Fruit fly (Drosophila melanogaster) whole organism, embryonic: ENCODE measurements around the gene Gs1l.

Source experiments
- B-H2 ChIP-seq: fragments of 200-800 bp; sonication (Bioruptor generic); optimal IDR thresholded peaks from 2 replicates; lab custom pipeline; 2018; ENCODE audit warnings: missing biosample characterization, mild to moderate bottlenecking, missing genetic modification characterization
- CG10267 ChIP-seq: fragments of 200-800 bp; sonication (Bioruptor generic); optimal IDR thresholded peaks from 2 replicates; lab custom pipeline; 2018; ENCODE audit warnings: missing biosample characterization, mild to moderate bottlenecking, missing genetic modification characterization, moderate library complexity
- CG10366 ChIP-seq: fragments of 200-800 bp; sonication (Bioruptor generic); IDR thresholded peaks from 2 replicates; pipeline ENCODE4 v1.3.6; 2022; ENCODE audit warnings: missing biosample characterization, missing genetic modification characterization
- CG14710 ChIP-seq: fragments of 200-800 bp; sonication (Bioruptor generic); optimal IDR thresholded peaks from 3 replicates; lab custom pipeline; 2019; ENCODE audit warnings: missing biosample characterization, mild to moderate bottlenecking, missing genetic modification characterization, moderate library complexity
- CG1529 ChIP-seq: fragments of 200-800 bp; sonication (Bioruptor generic); optimal IDR thresholded peaks from 3 replicates; lab custom pipeline; 2018; ENCODE audit warnings: missing biosample characterization, missing genetic modification characterization
- CG16779 ChIP-seq: fragments of 200-800 bp; sonication (Bioruptor generic); IDR thresholded peaks from 2 replicates; pipeline ENCODE4 v1.3.6; 2022; ENCODE audit warnings: missing biosample characterization, missing genetic modification characterization
- CG16863 ChIP-seq: fragments of 200-800 bp; sonication (Bioruptor generic); optimal IDR thresholded peaks from 3 replicates; lab custom pipeline; 2016; ENCODE audit warnings: missing biosample characterization, missing genetic modification characterization
- CG17385 ChIP-seq: fragments of 200-800 bp; sonication (Bioruptor generic); optimal IDR thresholded peaks from 3 replicates; lab custom pipeline; 2018; ENCODE audit warnings: missing biosample characterization, mild to moderate bottlenecking, missing genetic modification characterization
- CG1792 ChIP-seq: fragments of 200-800 bp; sonication (Bioruptor generic); optimal IDR thresholded peaks from 2 replicates; lab custom pipeline; 2016; ENCODE audit warnings: missing biosample characterization, missing genetic modification characterization
- CG2116 ChIP-seq: fragments of 200-800 bp; sonication (Bioruptor generic); optimal IDR thresholded peaks from 3 replicates; lab custom pipeline; 2018; ENCODE audit warnings: missing biosample characterization, mild to moderate bottlenecking, missing genetic modification characterization
- CG2129 ChIP-seq: fragments of 200-800 bp; sonication (Bioruptor generic); IDR thresholded peaks from 2 replicates; pipeline ENCODE4 v1.3.6; 2022; ENCODE audit warnings: missing biosample characterization, missing genetic modification characterization; ENCODE audit not compliant: partially characterized antibody
- CG34224 ChIP-seq: fragments of 200-800 bp; sonication (Bioruptor generic); IDR thresholded peaks from 3 replicates; pipeline ENCODE4 v1.3.6; 2022; ENCODE audit warnings: missing biosample characterization, missing genetic modification characterization; ENCODE audit not compliant: partially characterized antibody
- CG43689 ChIP-seq: fragments of 200-800 bp; sonication (Bioruptor generic); IDR thresholded peaks from 2 replicates; pipeline ENCODE4 v1.3.6; 2022; ENCODE audit warnings: missing biosample characterization, missing genetic modification characterization
- CG4854 ChIP-seq: fragments of 200-800 bp; sonication (Bioruptor generic); optimal IDR thresholded peaks from 2 replicates; lab custom pipeline; 2016; ENCODE audit warnings: missing biosample characterization, missing genetic modification characterization, inconsistent platforms
- CG5953 ChIP-seq: fragments of 200-800 bp; sonication (Bioruptor generic); IDR thresholded peaks from 2 replicates; pipeline ENCODE4 v1.3.6; 2022; ENCODE audit warnings: missing biosample characterization, missing genetic modification characterization
- CG6175 ChIP-seq: fragments of 200-800 bp; sonication (Bioruptor generic); IDR thresholded peaks from 3 replicates; pipeline ENCODE4 v1.3.6; 2022; ENCODE audit warnings: missing biosample characterization, missing genetic modification characterization
- CG6791 ChIP-seq: fragments of 200-800 bp; sonication (Bioruptor generic); IDR thresholded peaks from 3 replicates; pipeline ENCODE4 v1.3.6; 2022; ENCODE audit warnings: missing biosample characterization, missing genetic modification characterization; ENCODE audit not compliant: partially characterized antibody
- CG7556 ChIP-seq: fragments of 200-800 bp; sonication (Bioruptor generic); optimal IDR thresholded peaks from 2 replicates; lab custom pipeline; 2017; ENCODE audit warnings: missing biosample characterization, mild to moderate bottlenecking, missing genetic modification characterization
- Dad ChIP-seq: fragments of 200-800 bp; sonication (Bioruptor generic); optimal IDR thresholded peaks from 3 replicates; lab custom pipeline; 2016; ENCODE audit warnings: missing biosample characterization, missing genetic modification characterization
- Dbx ChIP-seq: fragments of 200-800 bp; sonication (Bioruptor generic); IDR thresholded peaks from 3 replicates; pipeline ENCODE4 v1.3.6; 2022; ENCODE audit warnings: missing biosample characterization, missing genetic modification characterization
- Dek ChIP-seq: fragments of 200-800 bp; sonication (Bioruptor generic); optimal IDR thresholded peaks from 3 replicates; lab custom pipeline; 2019; ENCODE audit warnings: missing biosample characterization, mild to moderate bottlenecking, missing genetic modification characterization, moderate library complexity
- Doc3 ChIP-seq: fragments of 200-800 bp; sonication (Bioruptor generic); IDR thresholded peaks from 3 replicates; pipeline ENCODE4 v1.3.6; 2022; ENCODE audit warnings: missing biosample characterization, missing genetic modification characterization; ENCODE audit not compliant: partially characterized antibody
- GATAe ChIP-seq: fragments of 200-800 bp; sonication (Bioruptor generic); conservative IDR thresholded peaks from 2 replicates; pipeline ENCODE4 v1.3.6; 2022; ENCODE audit warnings: missing biosample characterization, missing genetic modification characterization
- HLH54F ChIP-seq: fragments of 200-800 bp; sonication (Bioruptor generic); optimal IDR thresholded peaks from 3 replicates; lab custom pipeline; 2016; ENCODE audit warnings: missing biosample characterization, missing genetic modification characterization
- HmgZ ChIP-seq: fragments of 200-800 bp; sonication (Bioruptor generic); optimal IDR thresholded peaks from 2 replicates; lab custom pipeline; 2018; ENCODE audit warnings: missing biosample characterization, mild to moderate bottlenecking, missing genetic modification characterization
- Hr3 ChIP-seq: fragments of 200-800 bp; sonication (Bioruptor generic); optimal IDR thresholded peaks from 3 replicates; lab custom pipeline; 2016; ENCODE audit warnings: missing biosample characterization, missing genetic modification characterization
- MTF-1 ChIP-seq: fragments of 200-800 bp; sonication (Bioruptor generic); optimal IDR thresholded peaks from 2 replicates; lab custom pipeline; 2018; ENCODE audit warnings: missing biosample characterization, mild to moderate bottlenecking, missing genetic modification characterization, borderline replicate concordance
- Mad ChIP-seq: fragments of 200-800 bp; sonication (Bioruptor generic); optimal IDR thresholded peaks from 2 replicates; lab custom pipeline; 2016; ENCODE audit warnings: missing biosample characterization, missing genetic modification characterization
- Myb ChIP-seq: fragments of 200-800 bp; sonication (Bioruptor generic); optimal IDR thresholded peaks from 2 replicates; lab custom pipeline; 2016; ENCODE audit warnings: missing biosample characterization, missing genetic modification characterization
- Oaz ChIP-seq: fragments of 200-800 bp; sonication (Bioruptor generic); IDR thresholded peaks from 2 replicates; pipeline ENCODE4 v1.3.6; 2022; ENCODE audit warnings: missing biosample characterization, missing genetic modification characterization
- Optix ChIP-seq: fragments of 200-800 bp; sonication (Bioruptor generic); IDR thresholded peaks from 3 replicates; pipeline ENCODE4 v1.3.6; 2022; ENCODE audit warnings: missing biosample characterization, missing genetic modification characterization
- Rfx ChIP-seq: fragments of 200-800 bp; sonication (Bioruptor generic); IDR thresholded peaks from 2 replicates; pipeline ENCODE4 v1.3.6; 2022; ENCODE audit warnings: missing biosample characterization, missing genetic modification characterization
- Scr ChIP-seq: fragments of 200-800 bp; sonication (Bioruptor generic); IDR thresholded peaks from 2 replicates; pipeline ENCODE4 v1.3.6; 2022; ENCODE audit warnings: missing biosample characterization, missing genetic modification characterization; ENCODE audit not compliant: partially characterized antibody
- Taf1 ChIP-seq: fragments of 200-800 bp; sonication (Bioruptor generic); IDR thresholded peaks from 2 replicates; pipeline ENCODE4 v1.3.6; 2022; ENCODE audit warnings: missing biosample characterization, missing genetic modification characterization
- ab ChIP-seq: fragments of 200-800 bp; sonication (Bioruptor generic); optimal IDR thresholded peaks from 2 replicates; lab custom pipeline; 2016; ENCODE audit warnings: missing biosample characterization, missing genetic modification characterization
- bsh ChIP-seq, 2 experiments: fragments of 200-800 bp; sonication (Bioruptor generic); optimal IDR thresholded peaks; 2 replicates each; lab custom pipeline; 2017 to 2018; ENCODE audit warnings: mild to moderate bottlenecking in 2 of 2, missing biosample characterization in 2 of 2, missing genetic modification characterization in 2 of 2, moderate library complexity in 1 of 2
- cas ChIP-seq: fragments of 200-800 bp; sonication (Bioruptor generic); IDR thresholded peaks from 2 replicates; pipeline ENCODE4 v1.3.6; 2022; ENCODE audit warnings: missing biosample characterization, missing genetic modification characterization
- chinmo ChIP-seq: fragments of 200-800 bp; sonication (Bioruptor generic); IDR thresholded peaks from 4 replicates; pipeline ENCODE4 v1.3.6; 2022; ENCODE audit warnings: missing biosample characterization, missing genetic modification characterization; ENCODE audit not compliant: partially characterized antibody
- crp ChIP-seq, 2 experiments: fragments of 200-800 bp; sonication (Bioruptor generic); optimal IDR thresholded peaks; 2 replicates in 1 of 2; 3 replicates in 1 of 2; lab custom pipeline; 2017; ENCODE audit warnings: missing biosample characterization in 2 of 2, missing genetic modification characterization in 2 of 2, mild to moderate bottlenecking in 1 of 2, moderate library complexity in 1 of 2
- dan ChIP-seq: fragments of 200-800 bp; sonication (Bioruptor generic); IDR thresholded peaks from 2 replicates; pipeline ENCODE4 v1.3.6; 2022; ENCODE audit warnings: missing biosample characterization, missing genetic modification characterization
- disco-r ChIP-seq: fragments of 200-800 bp; sonication (Bioruptor generic); optimal IDR thresholded peaks from 2 replicates; lab custom pipeline; 2016; ENCODE audit warnings: missing biosample characterization, missing genetic modification characterization
- dmrt11E ChIP-seq: fragments of 200-800 bp; sonication (Bioruptor generic); optimal IDR thresholded peaks from 3 replicates; lab custom pipeline; 2018; ENCODE audit warnings: missing biosample characterization, mild to moderate bottlenecking, missing genetic modification characterization, moderate library complexity
- fd3F ChIP-seq: fragments of 200-800 bp; sonication (Bioruptor generic); optimal IDR thresholded peaks from 2 replicates; lab custom pipeline; 2018; ENCODE audit warnings: missing biosample characterization, mild to moderate bottlenecking, missing genetic modification characterization, moderate library complexity
- otp ChIP-seq: fragments of 200-800 bp; sonication (Bioruptor generic); IDR thresholded peaks from 3 replicates; pipeline ENCODE4, ENCODE4 v1.3.6; 2022; ENCODE audit warnings: missing biosample characterization, missing genetic modification characterization
- p53 ChIP-seq: fragments of 200-800 bp; sonication (Bioruptor generic); optimal IDR thresholded peaks from 2 replicates; lab custom pipeline; 2016; ENCODE audit warnings: missing biosample characterization, missing genetic modification characterization
- phol ChIP-seq: fragments of 200-800 bp; sonication (Bioruptor generic); optimal IDR thresholded peaks from 3 replicates; lab custom pipeline; 2018; ENCODE audit warnings: missing biosample characterization, mild to moderate bottlenecking, missing genetic modification characterization, moderate library complexity
- pnt ChIP-seq: fragments of 200-800 bp; sonication (Bioruptor generic); optimal IDR thresholded peaks from 3 replicates; lab custom pipeline; 2016; ENCODE audit warnings: missing biosample characterization, missing genetic modification characterization
- row ChIP-seq: fragments of 200-800 bp; sonication (Bioruptor generic); IDR thresholded peaks from 3 replicates; pipeline ENCODE4 v1.3.6; 2022; ENCODE audit warnings: missing biosample characterization, missing genetic modification characterization
- stc ChIP-seq: fragments of 200-800 bp; sonication (Bioruptor generic); IDR thresholded peaks from 2 replicates; pipeline ENCODE4 v1.3.6; 2022; ENCODE audit warnings: missing biosample characterization, missing genetic modification characterization
- tna ChIP-seq: fragments of 200-800 bp; sonication (Bioruptor generic); IDR thresholded peaks from 2 replicates; pipeline ENCODE4 v1.3.6; 2022; ENCODE audit warnings: missing biosample characterization, missing genetic modification characterization; ENCODE audit not compliant: partially characterized antibody
- twi ChIP-seq: fragments of 200-800 bp; optimal IDR thresholded peaks from 2 replicates; lab custom pipeline; 2019; ENCODE audit warnings: missing biosample characterization, mild to moderate bottlenecking, missing genetic modification characterization, moderate library complexity

The Gs1l gene

DNA sequence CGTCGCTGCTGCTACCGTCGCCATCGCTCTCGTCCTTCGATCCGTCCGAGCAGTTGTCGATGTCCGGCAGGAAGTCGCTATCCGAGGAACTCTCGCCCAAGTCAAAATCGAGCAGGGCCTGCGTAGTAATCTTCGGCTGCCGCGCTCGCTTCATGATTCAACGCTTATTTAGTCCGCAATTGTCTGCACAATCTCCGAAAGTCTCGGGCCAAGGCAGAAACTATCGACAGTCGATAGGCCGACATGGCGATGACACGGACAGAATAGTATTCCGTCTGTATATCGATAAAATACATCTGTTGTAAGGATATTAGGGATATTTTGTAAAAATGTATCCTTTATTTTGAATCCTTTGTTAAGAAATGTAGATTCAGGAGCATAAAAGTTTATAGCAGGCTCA is 3.8 kb downstream of the Gs1l start, which contains the start of gene CG15439 (continued):
- TF ChIP-seq ab (GFP tag; lab: Kevin White, UChicago): no peak
- peak; percentile 7 for TF ChIP-seq Myb (GFP tag; lab: Kevin White, UChicago)
- TF ChIP-seq tna (GFP tag; lab: Robert Waterston, UW): peak; percentile 83
- no peak for TF ChIP-seq CG17385 (GFP tag; lab: Kevin White, UChicago)
- no peak for TF ChIP-seq chinmo (GFP tag; lab: Robert Waterston, UW)
- TF ChIP-seq phol: peak; percentile 17
- TF ChIP-seq GATAe (GFP tag; lab: Robert Waterston, UW): no peak
- no peak for TF ChIP-seq HLH54F (GFP tag; lab: Kevin White, UChicago)
- no peak for TF ChIP-seq stc
- no peak for TF ChIP-seq bsh (GFP tag; optimal IDR thresholded peaks at IDR 0.05; lab: Kevin White, UChicago)
- TF ChIP-seq CG5953 (GFP tag; lab: Robert Waterston, UW): no peak
- no peak for TF ChIP-seq CG10267
- TF ChIP-seq CG2116 (GFP tag; lab: Kevin White, UChicago): peak; percentile 86
- no peak for TF ChIP-seq CG43689
- peak; percentile 13 for TF ChIP-seq CG14710 (tag; lab: Kevin White, UChicago)
- TF ChIP-seq HmgZ (tag; lab: Kevin White, UChicago): no peak
- TF ChIP-seq crp (GFP tag; optimal IDR thresholded peaks at IDR 0.05; lab: Kevin White, UChicago): peak in 1 of 2 experiments; percentile 43
- TF ChIP-seq dan (GFP tag; lab: Robert Waterston, UW): no peak
- TF ChIP-seq disco-r (GFP tag; lab: Kevin White, UChicago): no peak
- TF ChIP-seq CG4854 (GFP tag; lab: Kevin White, UChicago): no peak
- TF ChIP-seq CG6791 (GFP tag; lab: Robert Waterston, UW): peak; percentile 82
- no peak for TF ChIP-seq fd3F (GFP tag; lab: Kevin White, UChicago)
- TF ChIP-seq dmrt11E (tag; lab: Kevin White, UChicago): no peak
- TF ChIP-seq Oaz (GFP tag; lab: Robert Waterston, UW): no peak
- TF ChIP-seq Doc3 (GFP tag; lab: Robert Waterston, UW): peak; percentile 67
- peak; percentile 86 for TF ChIP-seq CG34224 (GFP tag; lab: Robert Waterston, UW)
- TF ChIP-seq CG1529 (GFP tag; lab: Kevin White, UChicago): no peak
- no peak for TF ChIP-seq Optix (GFP tag; lab: Robert Waterston, UW)
- TF ChIP-seq p53: no peak
- TF ChIP-seq CG10366: no peak
- no peak for TF ChIP-seq Hr3
- no peak for TF ChIP-seq otp (GFP tag; lab: Robert Waterston, UW)
- TF ChIP-seq cas (GFP tag; lab: Robert Waterston, UW): no peak
- TF ChIP-seq Dad: no peak
- peak; percentile 76 for TF ChIP-seq Scr
- TF ChIP-seq Dbx (GFP tag; lab: Robert Waterston, UW): no peak
- TF ChIP-seq Dek (tag; lab: Kevin White, UChicago): no peak
- TF ChIP-seq B-H2 (GFP tag; lab: Kevin White, UChicago): no peak
- TF ChIP-seq MTF-1 (GFP tag; lab: Kevin White, UChicago): no peak
- TF ChIP-seq Taf1 (GFP tag; lab: Robert Waterston, UW): no peak
- TF ChIP-seq CG16779 (GFP tag; lab: Robert Waterston, UW): no peak
- TF ChIP-seq pnt (GFP tag; lab: Kevin White, UChicago): no peak
- peak; percentile 8; the same call in 1 of the 3 replicates for TF ChIP-seq row (GFP tag; lab: Robert Waterston, UW)
- TF ChIP-seq CG16863 (GFP tag; lab: Kevin White, UChicago): no peak
- no peak for TF ChIP-seq CG1792 (GFP tag; lab: Kevin White, UChicago)
- no peak for TF ChIP-seq twi (tag; lab: Kevin White, UChicago)
- TF ChIP-seq Mad (GFP tag; lab: Kevin White, UChicago): no peak
- TF ChIP-seq CG7556 (GFP tag; lab: Kevin White, UChicago): no peak
- TF ChIP-seq CG6175: no peak
- TF ChIP-seq Rfx (GFP tag; lab: Robert Waterston, UW): no peak
- TF ChIP-seq CG2129 (GFP tag; lab: Robert Waterston, UW): peak; percentile 43; the same call in 1 of the 2 replicates
